Worm (Caenorhabditis elegans) whole organism, midembryonic: ENCODE results near the gene Y71H2AM.25.

Source experiments
- T22C8.4 ChIP-seq: fragments of 200-800 bp; sonication (Bioruptor generic); IDR thresholded peaks from 2 replicates; pipeline ENCODE4 v1.3.6; 2022; ENCODE audit warnings: missing genetic modification characterization, missing compliant biosample characterization
- flt-1 ChIP-seq: fragments of 200-800 bp; sonication (Bioruptor generic); IDR thresholded peaks from 2 replicates; pipeline ENCODE4 v1.3.6; 2022; ENCODE audit warnings: missing genetic modification characterization, missing compliant biosample characterization
- klf-2 ChIP-seq: fragments of 200-800 bp; sonication (Bioruptor generic); conservative IDR thresholded peaks from 2 replicates; pipeline ENCODE4 v1.3.6; 2022; ENCODE audit warnings: missing genetic modification reagents, missing genetic modification characterization, missing compliant biosample characterization
- med-1 ChIP-seq: sonication (generic microtip); optimal IDR thresholded peaks from 2 replicates; lab custom pipeline; 2017; ENCODE audit warnings: missing genetic modification characterization, mild to moderate bottlenecking, missing compliant biosample characterization, antibody characterized with exemption, missing genetic modification reagents; ENCODE audit not compliant: insufficient read depth
- ztf-23 ChIP-seq: fragments of 200-800 bp; sonication (Bioruptor generic); IDR thresholded peaks from 2 replicates; pipeline ENCODE4 v1.3.6; 2022; ENCODE audit warnings: missing genetic modification reagents, missing genetic modification characterization, missing compliant biosample characterization

DNA sequence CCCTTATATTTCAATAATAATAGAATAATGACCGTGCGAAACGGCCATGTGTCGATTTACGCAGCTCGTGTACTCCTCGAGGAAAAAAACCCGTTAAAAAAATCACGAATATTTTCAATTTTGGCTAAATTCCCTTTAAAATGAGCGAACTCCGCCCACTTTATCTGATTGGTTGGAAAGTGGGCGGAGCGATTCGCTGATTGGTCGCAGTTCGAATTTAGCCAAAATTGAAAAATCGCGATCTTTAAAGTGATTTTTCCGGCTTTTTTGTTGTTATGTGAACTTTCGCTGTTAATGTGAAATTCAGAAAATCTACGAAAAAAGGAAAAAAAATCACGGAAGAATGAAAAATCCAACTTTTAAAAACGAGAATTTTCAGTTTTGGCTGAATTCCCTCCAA is 15.6 kb downstream of the Y71H2AM.25 start:
- TF ChIP-seq ztf-23 (GFP tag; lab: Robert Waterston, UW) (no peak), flt-1 (GFP tag; lab: Robert Waterston, UW) (no peak), med-1 (GFP tag; lab: Kevin White, UChicago) (no peak), klf-2 (GFP tag; lab: Robert Waterston, UW) (no peak), T22C8.4 (GFP tag; lab: Robert Waterston, UW) (no peak)
